Worm (Caenorhabditis elegans): ENCODE measurements around the gene Y73C8B.1.

- TF ChIP-seq elt-3 (tag; optimal IDR thresholded peaks at IDR 0.05) (no peak), ceh-83 (GFP tag; optimal IDR thresholded peaks at IDR 0.05) (no peak), ham-2 (GFP tag; optimal IDR thresholded peaks at IDR 0.05) (no peak), hlh-1 (tag; optimal IDR thresholded peaks at IDR 0.05) (no peak), nhr-28 (tag; optimal IDR thresholded peaks at IDR 0.05) (no peak), pha-4 (tag; optimal IDR thresholded peaks at IDR 0.05) (no peak), sptf-1 (tag; optimal IDR thresholded peaks at IDR 0.05) (no peak), ztf-11 (tag; optimal IDR thresholded peaks at IDR 0.05) (no peak), unc-39 (tag; optimal IDR thresholded peaks at IDR 0.05) (no peak), nhr-237 (tag; optimal IDR thresholded peaks at IDR 0.05) (no peak)
These were observed 33.5 kb upstream of the Y73C8B.1 start for ce11 chrV:3230150-3230549.

Measured in whole organism, mixed stage, embryonic.